Fruit fly (Drosophila melanogaster) whole organism, embryonic: Measurements from ENCODE around the gene RpL35.

ENCODE experiments used
- BtbVII ChIP-seq: fragments of 200-800 bp; sonication (Bioruptor generic); optimal IDR thresholded peaks from 3 replicates; lab custom pipeline; 2017; ENCODE audit warnings: missing biosample characterization, mild to moderate bottlenecking, missing genetic modification characterization
- CG10366 ChIP-seq: fragments of 200-800 bp; sonication (Bioruptor generic); IDR thresholded peaks from 2 replicates; pipeline ENCODE4 v1.3.6; 2022; ENCODE audit warnings: missing biosample characterization, missing genetic modification characterization
- CG10462 ChIP-seq: fragments of 200-800 bp; sonication (Bioruptor generic); optimal IDR thresholded peaks from 2 replicates; lab custom pipeline; 2016; ENCODE audit warnings: missing biosample characterization, missing genetic modification characterization
- CG10543 ChIP-seq: fragments of 200-800 bp; sonication (Bioruptor generic); optimal IDR thresholded peaks from 3 replicates; lab custom pipeline; 2017; ENCODE audit warnings: missing biosample characterization, mild to moderate bottlenecking, missing genetic modification characterization, moderate library complexity
- CG10654 ChIP-seq: fragments of 200-800 bp; sonication (Bioruptor generic); optimal IDR thresholded peaks from 2 replicates; lab custom pipeline; 2016; ENCODE audit warnings: missing biosample characterization, missing genetic modification characterization
- CG10979 ChIP-seq: fragments of 200-800 bp; sonication (Bioruptor generic); optimal IDR thresholded peaks from 2 replicates; lab custom pipeline; 2018; ENCODE audit warnings: missing biosample characterization, mild to moderate bottlenecking, missing genetic modification characterization, moderate library complexity
- CG1233 ChIP-seq: fragments of 200-800 bp; sonication (Bioruptor generic); optimal IDR thresholded peaks from 4 replicates; lab custom pipeline; 2018; ENCODE audit warnings: missing biosample characterization, mild to moderate bottlenecking, missing genetic modification characterization
- CG15011 ChIP-seq: fragments of 200-800 bp; sonication (Bioruptor generic); optimal IDR thresholded peaks from 3 replicates; lab custom pipeline; 2018; ENCODE audit warnings: missing biosample characterization, mild to moderate bottlenecking, missing genetic modification characterization
- CG15269 ChIP-seq: fragments of 200-800 bp; sonication (Bioruptor generic); optimal IDR thresholded peaks from 2 replicates; lab custom pipeline; 2018; ENCODE audit warnings: missing biosample characterization, mild to moderate bottlenecking, missing genetic modification characterization, moderate library complexity
- CG17359 ChIP-seq: fragments of 200-800 bp; sonication (Bioruptor generic); optimal IDR thresholded peaks from 3 replicates; lab custom pipeline; 2018; ENCODE audit warnings: missing biosample characterization, mild to moderate bottlenecking, missing genetic modification characterization, moderate library complexity
- CG18599 ChIP-seq: fragments of 200-800 bp; sonication (Bioruptor generic); optimal IDR thresholded peaks from 3 replicates; lab custom pipeline; 2017; ENCODE audit warnings: missing biosample characterization, missing genetic modification characterization, mild to moderate bottlenecking, moderate library complexity, missing genetic modification reagents
- CG2199 ChIP-seq: fragments of 200-800 bp; sonication (Bioruptor generic); IDR thresholded peaks from 3 replicates; pipeline ENCODE4 v1.3.6; 2022; ENCODE audit warnings: missing biosample characterization, missing genetic modification characterization
- CG2202 ChIP-seq: fragments of 200-800 bp; sonication (Bioruptor generic); optimal IDR thresholded peaks from 2 replicates; lab custom pipeline; 2018; ENCODE audit warnings: missing biosample characterization, mild to moderate bottlenecking, missing genetic modification characterization
- CG2678 ChIP-seq: fragments of 200-800 bp; sonication (Bioruptor generic); optimal IDR thresholded peaks from 3 replicates; lab custom pipeline; 2019; ENCODE audit warnings: missing biosample characterization, mild to moderate bottlenecking, missing genetic modification characterization, moderate library complexity
- CG30403 ChIP-seq: fragments of 200-800 bp; sonication (Bioruptor generic); optimal IDR thresholded peaks from 3 replicates; lab custom pipeline; 2016; ENCODE audit warnings: missing biosample characterization, missing genetic modification characterization
- CG31441 ChIP-seq: fragments of 200-800 bp; sonication (Bioruptor generic); IDR thresholded peaks from 2 replicates; pipeline ENCODE4 v1.3.6; 2022; ENCODE audit warnings: missing biosample characterization, missing genetic modification characterization
- CG32532 ChIP-seq: fragments of 200-800 bp; sonication (Bioruptor generic); IDR thresholded peaks from 2 replicates; pipeline ENCODE4 v1.3.6; 2022; ENCODE audit warnings: missing biosample characterization, missing genetic modification characterization
- CG4707 ChIP-seq: fragments of 200-800 bp; sonication (Bioruptor generic); optimal IDR thresholded peaks from 2 replicates; lab custom pipeline; 2018; ENCODE audit warnings: missing biosample characterization, mild to moderate bottlenecking, missing genetic modification characterization, moderate library complexity
- CG6254 ChIP-seq: fragments of 200-800 bp; sonication (Bioruptor generic); optimal IDR thresholded peaks from 3 replicates; lab custom pipeline; 2017; ENCODE audit warnings: mild to moderate bottlenecking, missing biosample characterization, missing genetic modification reagents, missing genetic modification characterization
- CG8388 ChIP-seq: fragments of 200-800 bp; sonication (Bioruptor generic); optimal IDR thresholded peaks from 2 replicates; lab custom pipeline; 2019; ENCODE audit warnings: missing biosample characterization, mild to moderate bottlenecking, missing genetic modification characterization, moderate library complexity
- Doc2 ChIP-seq: fragments of 200-800 bp; sonication (Bioruptor generic); IDR thresholded peaks from 2 replicates; pipeline ENCODE4 v1.3.6; 2022; ENCODE audit warnings: missing biosample characterization, missing genetic modification characterization
- Ets65A ChIP-seq: fragments of 200-800 bp; sonication (Bioruptor generic); peaks from one replicate; lab custom pipeline; 2016; ENCODE audit warnings: missing biosample characterization, missing genetic modification characterization
- Ets97D ChIP-seq: fragments of 200-800 bp; sonication (Bioruptor generic); optimal IDR thresholded peaks from 3 replicates; lab custom pipeline; 2016; ENCODE audit warnings: missing biosample characterization, missing genetic modification characterization
- Fer1 ChIP-seq: fragments of 200-800 bp; sonication (Bioruptor generic); optimal IDR thresholded peaks from 2 replicates; lab custom pipeline; 2017; ENCODE audit warnings: missing biosample characterization, mild to moderate bottlenecking, missing genetic modification characterization
- Fer3 ChIP-seq: fragments of 200-800 bp; sonication (Bioruptor generic); optimal IDR thresholded peaks from 2 replicates; lab custom pipeline; 2018; ENCODE audit warnings: missing biosample characterization, mild to moderate bottlenecking, missing genetic modification characterization, moderate library complexity
- HHEX ChIP-seq: fragments of 200-800 bp; sonication (Bioruptor generic); optimal IDR thresholded peaks from 3 replicates; lab custom pipeline; 2017; ENCODE audit warnings: missing biosample characterization, mild to moderate bottlenecking, missing genetic modification characterization, missing genetic modification reagents
- Meics ChIP-seq: fragments of 200-800 bp; sonication (Bioruptor generic); optimal IDR thresholded peaks from 2 replicates; lab custom pipeline; 2017; ENCODE audit warnings: missing biosample characterization, mild to moderate bottlenecking, missing genetic modification characterization
- Nf-YC ChIP-seq: fragments of 200-800 bp; optimal IDR thresholded peaks from 3 replicates; lab custom pipeline; 2019; ENCODE audit warnings: missing biosample characterization, mild to moderate bottlenecking, missing genetic modification characterization, moderate library complexity
- Pdp1 ChIP-seq, 2 experiments: fragments of 200-800 bp; sonication (Bioruptor generic); optimal IDR thresholded peaks; 3 replicates each; lab custom pipeline; 2016; ENCODE audit warnings: missing biosample characterization in 2 of 2, missing genetic modification characterization in 2 of 2, mild to moderate bottlenecking in 1 of 2, moderate library complexity in 1 of 2
- Ravus ChIP-seq: fragments of 200-800 bp; sonication (Bioruptor generic); IDR thresholded peaks from 2 replicates; pipeline ENCODE4 v1.3.6; 2022; ENCODE audit warnings: missing biosample characterization, missing genetic modification characterization
- Trl ChIP-seq, 3 experiments: fragments of >200 bp in 2 of 3; fragments of 200-800 bp in 1 of 3; sonication (Bioruptor generic) in 1 of 3; optimal IDR thresholded peaks; 2 replicates in 1 of 3; 3 replicates in 2 of 3; lab custom pipeline; 2016 to 2017; ENCODE audit warnings: missing biosample characterization in 1 of 3, missing genetic modification characterization in 1 of 3
- abd-A ChIP-seq: fragments of 200-800 bp; sonication (Bioruptor generic); optimal IDR thresholded peaks from 3 replicates; lab custom pipeline; 2019; ENCODE audit warnings: missing biosample characterization, mild to moderate bottlenecking, missing genetic modification characterization, moderate library complexity
- al ChIP-seq: fragments of 200-800 bp; sonication (Bioruptor generic); IDR thresholded peaks from 2 replicates; pipeline ENCODE4 v1.3.6; 2022; ENCODE audit warnings: missing biosample characterization, missing genetic modification characterization
- danr ChIP-seq: fragments of 200-800 bp; sonication (Bioruptor generic); IDR thresholded peaks from 2 replicates; pipeline ENCODE4 v1.3.6; 2022; ENCODE audit warnings: missing biosample characterization, missing genetic modification characterization
- dati ChIP-seq: fragments of 200-800 bp; sonication (Bioruptor generic); IDR thresholded peaks from 2 replicates; pipeline ENCODE4 v1.3.6; 2022; ENCODE audit warnings: missing biosample characterization, missing genetic modification characterization
- dmrt99B ChIP-seq: fragments of 200-800 bp; sonication (Bioruptor generic); optimal IDR thresholded peaks from 2 replicates; lab custom pipeline; 2018; ENCODE audit warnings: missing biosample characterization, mild to moderate bottlenecking, missing genetic modification characterization, moderate library complexity
- en ChIP-seq: fragments of 200-800 bp; sonication (Bioruptor generic); optimal IDR thresholded peaks from 2 replicates; lab custom pipeline; 2016; ENCODE audit warnings: missing biosample characterization, missing genetic modification characterization
- eyg ChIP-seq: fragments of 200-800 bp; sonication (Bioruptor generic); optimal IDR thresholded peaks from 3 replicates; lab custom pipeline; 2016; ENCODE audit warnings: missing biosample characterization, missing genetic modification characterization
- insv ChIP-seq, 2 experiments: fragments of 200-800 bp; sonication (Bioruptor generic); optimal IDR thresholded peaks; 3 replicates each; lab custom pipeline; 2016 to 2018; ENCODE audit warnings: missing biosample characterization in 2 of 2, missing genetic modification characterization in 2 of 2
- ken ChIP-seq: fragments of 200-800 bp; sonication (Bioruptor generic); IDR thresholded peaks from 3 replicates; pipeline ENCODE4 v1.3.6; 2022; ENCODE audit warnings: missing biosample characterization, missing genetic modification characterization
- klu ChIP-seq: fragments of 200-800 bp; sonication (Bioruptor generic); IDR thresholded peaks from 2 replicates; pipeline ENCODE4 v1.3.6; 2022; ENCODE audit warnings: missing biosample characterization, missing genetic modification characterization
- nerfin-1 ChIP-seq: fragments of 200-800 bp; sonication (Bioruptor generic); optimal IDR thresholded peaks from 3 replicates; lab custom pipeline; 2019; ENCODE audit warnings: missing biosample characterization, mild to moderate bottlenecking, missing genetic modification characterization, moderate library complexity
- oc ChIP-seq: fragments of 200-800 bp; sonication (Bioruptor generic); optimal IDR thresholded peaks from 2 replicates; lab custom pipeline; 2018; ENCODE audit warnings: missing biosample characterization, mild to moderate bottlenecking, missing genetic modification characterization, moderate library complexity
- pfk ChIP-seq: fragments of 200-800 bp; sonication (Bioruptor generic); optimal IDR thresholded peaks from 2 replicates; lab custom pipeline; 2018; ENCODE audit warnings: missing biosample characterization, mild to moderate bottlenecking, missing genetic modification characterization, moderate library complexity
- phol ChIP-seq: fragments of 200-800 bp; sonication (Bioruptor generic); optimal IDR thresholded peaks from 3 replicates; lab custom pipeline; 2018; ENCODE audit warnings: missing biosample characterization, mild to moderate bottlenecking, missing genetic modification characterization, moderate library complexity
- ro ChIP-seq: fragments of 200-800 bp; sonication (Bioruptor generic); IDR thresholded peaks from 2 replicates; pipeline ENCODE4 v1.3.6; 2022; ENCODE audit warnings: missing biosample characterization, missing genetic modification characterization
- salm ChIP-seq: fragments of 200-800 bp; sonication (Bioruptor generic); optimal IDR thresholded peaks from 2 replicates; lab custom pipeline; 2018; ENCODE audit warnings: missing biosample characterization, mild to moderate bottlenecking, missing genetic modification characterization
- schlank ChIP-seq: fragments of 200-800 bp; sonication (Bioruptor generic); optimal IDR thresholded peaks from 2 replicates; lab custom pipeline; 2018; ENCODE audit warnings: missing biosample characterization, mild to moderate bottlenecking, missing genetic modification characterization
- scrt ChIP-seq: fragments of 200-800 bp; sonication (Bioruptor generic); optimal IDR thresholded peaks from 2 replicates; lab custom pipeline; 2018; ENCODE audit warnings: missing biosample characterization, mild to moderate bottlenecking, missing genetic modification characterization, moderate library complexity
- yki ChIP-seq: fragments of >200 bp; optimal IDR thresholded peaks from 3 replicates; lab custom pipeline; 2018
- zf30C ChIP-seq: fragments of 200-800 bp; sonication (Bioruptor generic); optimal IDR thresholded peaks from 3 replicates; lab custom pipeline; 2018; ENCODE audit warnings: missing biosample characterization, mild to moderate bottlenecking, missing genetic modification characterization

The RpL35 gene

dm6 chrX:5664222-5664621, 8.0 kb upstream of the RpL35 start (continued):
- TF ChIP-seq scrt (GFP tag; lab: Kevin White, UChicago) (peak; percentile 52), Ets65A (GFP tag; lab: Kevin White, UChicago) (peak; percentile 70), CG2199 (no peak), Nf-YC (tag; lab: Kevin White, UChicago) (peak; percentile 20), klu (GFP tag; lab: Robert Waterston, UW) (no peak), Trl (optimal IDR thresholded peaks at IDR 0.05; lab: Kevin White, UChicago) (peak in 1 of 2 experiments; percentile 61), Trl (GFP tag; optimal IDR thresholded peaks at IDR 0.05; lab: Kevin White, UChicago) (no peak), schlank (tag; lab: Kevin White, UChicago) (peak; percentile 63), dmrt99B (tag; lab: Kevin White, UChicago) (peak; percentile 14), CG10543 (GFP tag; lab: Kevin White, UChicago) (peak; percentile 67), Meics (GFP tag; lab: Kevin White, UChicago) (peak; percentile 44), CG2202 (tag; lab: Kevin White, UChicago) (no peak), insv (GFP tag; optimal IDR thresholded peaks at IDR 0.05; lab: Kevin White, UChicago) (peak in 1 of 2 experiments; percentile 15), CG32532 (GFP tag; lab: Robert Waterston, UW) (peak; percentile 35; the same call in 1 of the 2 replicates), Ravus (GFP tag; lab: Robert Waterston, UW) (no peak), BtbVII (peak; percentile 67), Fer1 (GFP tag; lab: Kevin White, UChicago) (peak; percentile 82), CG1233 (GFP tag; lab: Kevin White, UChicago) (peak; percentile 22), ro (no peak), CG31441 (GFP tag; lab: Robert Waterston, UW) (peak; percentile 22; the same call in 1 of the 2 replicates), CG4707 (GFP tag; lab: Kevin White, UChicago) (peak; percentile 10), danr (no peak), en (GFP tag; lab: Kevin White, UChicago) (no peak), ken (GFP tag; lab: Robert Waterston, UW) (0 out of 3 replicates have a peak, but pooled peaks have one; percentile 22), pfk (peak; percentile 68), CG10654 (GFP tag; lab: Kevin White, UChicago) (no peak), oc (tag; lab: Kevin White, UChicago) (no peak), CG10979 (no peak), CG15011 (GFP tag; lab: Kevin White, UChicago) (no peak), dati (GFP tag; lab: Robert Waterston, UW) (no peak), CG8388 (GFP tag; lab: Kevin White, UChicago) (no peak), phol (tag; lab: Kevin White, UChicago) (no peak), Fer3 (tag; lab: Kevin White, UChicago) (peak; percentile 10), eyg (no peak), al (GFP tag; lab: Robert Waterston, UW) (no peak), CG10462 (no peak), CG2678 (tag; lab: Kevin White, UChicago) (peak; percentile 20), Doc2 (GFP tag; lab: Robert Waterston, UW) (no peak), abd-A (tag; lab: Kevin White, UChicago) (peak; percentile 67), HHEX (GFP tag; lab: Kevin White, UChicago) (peak; percentile 51), CG30403 (no peak), CG18599 (GFP tag; lab: Kevin White, UChicago) (peak; percentile 76), nerfin-1 (peak; percentile 93), CG6254 (GFP tag; lab: Kevin White, UChicago) (peak; percentile 51), salm (no peak), Pdp1 (GFP tag; optimal IDR thresholded peaks at IDR 0.05; lab: Kevin White, UChicago) (no peak), zf30C (GFP tag; lab: Kevin White, UChicago) (peak; percentile 23), yki (lab: Kevin White, UChicago) (no peak), CG10366 (no peak), CG15269 (peak; percentile 32), CG17359 (tag; lab: Kevin White, UChicago) (peak; percentile 9), Ets97D (GFP tag; lab: Kevin White, UChicago) (peak; percentile 73)
